Worm (Caenorhabditis elegans) whole organism, late embryonic: ENCODE measurements around the gene col-183.

ENCODE experiments used
- C38D4.7 ChIP-seq: fragments of 200-800 bp; sonication (Bioruptor generic); optimal IDR thresholded peaks from 2 replicates; lab custom pipeline; 2018; ENCODE audit warnings: mild to moderate bottlenecking, missing genetic modification characterization, moderate library complexity, missing compliant biosample characterization
- ceh-45 ChIP-seq: fragments of 200-800 bp; sonication (Bioruptor generic); IDR thresholded peaks from 2 replicates; pipeline ENCODE4 v1.3.6; 2022; ENCODE audit warnings: missing genetic modification reagents, missing genetic modification characterization, missing compliant biosample characterization
- elt-2 ChIP-seq: sonication (generic microtip); optimal IDR thresholded peaks from 2 replicates; lab custom pipeline; 2016; ENCODE audit warnings: missing genetic modification reagents, missing genetic modification characterization, missing compliant biosample characterization
- pros-1 ChIP-seq: fragments of 150-350 bp; optimal IDR thresholded peaks from 2 replicates; lab custom pipeline; 2014; ENCODE audit warnings: missing biosample characterization, missing genetic modification reagents, missing genetic modification characterization

DNA sequence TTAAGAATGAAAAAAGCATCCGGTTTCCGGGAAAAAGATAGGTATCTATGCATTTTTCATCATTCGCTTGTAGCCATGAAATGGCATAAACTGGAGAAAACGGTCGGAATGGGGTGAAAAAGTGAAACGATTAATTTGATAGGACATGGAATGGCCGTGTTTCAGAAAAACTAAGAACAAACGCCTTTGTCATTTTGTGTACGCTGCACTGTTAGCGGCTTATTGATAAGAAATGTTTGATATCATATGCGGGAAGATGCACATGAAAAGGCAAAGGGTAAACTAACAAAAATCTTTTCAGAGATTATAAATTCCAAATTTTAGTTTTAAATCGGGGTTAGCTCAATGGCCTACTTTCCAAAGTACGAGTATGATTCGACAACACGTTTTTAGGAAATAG lies 46.5 kb downstream of the col-183 start:
- TF ChIP-seq pros-1 (no peak), ceh-45 (no peak), C38D4.7 (no peak), elt-2 (tag; lab: Kevin White, UChicago) (peak; percentile 45)
